Fruit fly (Drosophila melanogaster): ENCODE results near the gene CG14658.

CG14658 gene

dm6 chr3R:4830413-4830812 is at the start of gene CG14658:
CG14658 (minus strand) TSS chr3R:4830513.
- TF ChIP-seq CTCF (GFP tag; optimal IDR thresholded peaks at IDR 0.05) (peak; percentile 9), Hr51 (GFP tag; optimal IDR thresholded peaks at IDR 0.05) (no peak), en (GFP tag; optimal IDR thresholded peaks at IDR 0.05) (no peak), CG12071 (GFP tag; optimal IDR thresholded peaks at IDR 0.05) (no peak), CG9215 (GFP tag; IDR thresholded peaks at IDR 0.05) (no peak), Xrp1 (GFP tag; IDR thresholded peaks at IDR 0.05) (no peak), sens (GFP tag) (peak; percentile 14)

dm6 chr3R:4878433-4878832 is 48.1 kb upstream of the CG14658 start, which contains the start of gene laf:
laf (minus strand) TSS chr3R:4878533.
- 0 out of 3 replicates have a peak, but pooled peaks have one; percentile 11 for TF ChIP-seq z (GFP tag; IDR thresholded peaks at IDR 0.05)
- TF ChIP-seq CG7963 (GFP tag; IDR thresholded peaks at IDR 0.05; ENCODE audit: partially characterized antibody) = no peak
- no peak for TF ChIP-seq CG6175 (GFP tag; IDR thresholded peaks at IDR 0.05)
- TF ChIP-seq seq (GFP tag; IDR thresholded peaks at IDR 0.05) = no peak
- no peak for TF ChIP-seq inv (GFP tag; IDR thresholded peaks at IDR 0.05; ENCODE audit: partially characterized antibody)
- TF ChIP-seq CG11456 (GFP tag; IDR thresholded peaks at IDR 0.05) = no peak
- TF ChIP-seq CG10654 (GFP tag; optimal IDR thresholded peaks at IDR 0.05) = no peak
- TF ChIP-seq hth (optimal IDR thresholded peaks at IDR 0.05) = peak; percentile 6
- TF ChIP-seq Nf-YA (GFP tag; IDR thresholded peaks at IDR 0.05) = no peak

- TF ChIP-seq sc (optimal IDR thresholded peaks at IDR 0.05) = no peak
- no peak for TF ChIP-seq sc (GFP tag; optimal IDR thresholded peaks at IDR 0.05)
- no peak for TF ChIP-seq CG8388 (GFP tag; optimal IDR thresholded peaks at IDR 0.05)
- peak; percentile 36 for TF ChIP-seq lbe (GFP tag; optimal IDR thresholded peaks at IDR 0.05)
- no peak for TF ChIP-seq vfl (GFP tag; optimal IDR thresholded peaks at IDR 0.05)
- no peak for TF ChIP-seq Atf-2 (GFP tag; optimal IDR thresholded peaks at IDR 0.05)
- TF ChIP-seq zen2 (GFP tag; IDR thresholded peaks at IDR 0.05; ENCODE audit: partially characterized antibody) = no peak
- no peak for TF ChIP-seq lab (GFP tag; optimal IDR thresholded peaks at IDR 0.05)
- TF ChIP-seq ssp (GFP tag; IDR thresholded peaks at IDR 0.05) = no peak
- TF ChIP-seq CG10209 (GFP tag; optimal IDR thresholded peaks at IDR 0.05) = no peak
- no peak for TF ChIP-seq Jarid2 (GFP tag; optimal IDR thresholded peaks at IDR 0.05)
- no peak for TF ChIP-seq NC2β (GFP tag; optimal IDR thresholded peaks at IDR 0.05)
- no peak for TF ChIP-seq CG11398 (GFP tag; optimal IDR thresholded peaks at IDR 0.05)
- peak; percentile 6 for TF ChIP-seq nom (GFP tag; optimal IDR thresholded peaks at IDR 0.05)
- TF ChIP-seq Hr39 (optimal IDR thresholded peaks at IDR 0.05) = no peak
- no peak for TF ChIP-seq NC2α (GFP tag; optimal IDR thresholded peaks at IDR 0.05)
- no peak for TF ChIP-seq CG9609 (GFP tag; optimal IDR thresholded peaks at IDR 0.05)
- peak; percentile 12 for TF ChIP-seq corto (GFP tag; optimal IDR thresholded peaks at IDR 0.05)
- TF ChIP-seq bsh (GFP tag; optimal IDR thresholded peaks at IDR 0.05) = peak in 1 of 2 experiments; percentile 12
Observed at dm6 chr3R:4873756-4874155, 43.4 kb upstream of the CG14658 start.

- 0 out of 2 replicates have a peak, but pooled peaks have one; percentile 12 for TF ChIP-seq CG4730 (GFP tag; IDR thresholded peaks at IDR 0.05)
- TF ChIP-seq Bdp1 (GFP tag; optimal IDR thresholded peaks at IDR 0.05) = no peak
- peak in 1 of 2 experiments; percentile 30 for TF ChIP-seq Dfd (GFP tag; optimal IDR thresholded peaks at IDR 0.05)
- no peak for TF ChIP-seq Mrtf (GFP tag; IDR thresholded peaks at IDR 0.05)
- peak; percentile 71 for TF ChIP-seq Hr39 (optimal IDR thresholded peaks at IDR 0.05)
- TF ChIP-seq CG12155 (GFP tag; optimal IDR thresholded peaks at IDR 0.05) = no peak
- 0 out of 3 replicates have a peak, but pooled peaks have one; percentile 12 for TF ChIP-seq CG11560 (tag; IDR thresholded peaks at IDR 0.05)
- TF ChIP-seq tup (GFP tag; optimal IDR thresholded peaks at IDR 0.05) = no peak
Observed at dm6 chr3R:4868663-4869225, 38.4 kb upstream of the CG14658 start.

All from whole organism, embryonic.